Worm (Caenorhabditis elegans) whole organism, L2 larva: ENCODE results near the gene srh-281.

Experiments
- C34F6.9 ChIP-seq: fragments of 150-350 bp; optimal IDR thresholded peaks from 2 replicates; lab custom pipeline; 2014; ENCODE audit warnings: missing biosample characterization, missing genetic modification characterization
- F13H6.1 ChIP-seq: sonication (generic microtip); optimal IDR thresholded peaks from 2 replicates; lab custom pipeline; 2016; ENCODE audit warnings: missing genetic modification characterization, missing compliant biosample characterization
- R02D3.7 ChIP-seq: fragments of 150-350 bp; optimal IDR thresholded peaks from 2 replicates; lab custom pipeline; 2014; ENCODE audit warnings: missing biosample characterization, missing genetic modification characterization
- Y55F3AM.14 ChIP-seq: fragments of 200-800 bp; sonication (Bioruptor generic); optimal IDR thresholded peaks from 2 replicates; lab custom pipeline; 2018; ENCODE audit warnings: mild to moderate bottlenecking, missing genetic modification characterization, missing compliant biosample characterization
- ZK546.5 ChIP-seq: sonication (generic microtip); optimal IDR thresholded peaks from 2 replicates; lab custom pipeline; 2017; ENCODE audit warnings: missing biosample characterization, missing genetic modification characterization
- aly-2 ChIP-seq: fragments of 150-350 bp; optimal IDR thresholded peaks from 2 replicates; lab custom pipeline; 2014; ENCODE audit warnings: missing biosample characterization, missing genetic modification characterization
- ceh-16 ChIP-seq: fragments of 150-350 bp; optimal IDR thresholded peaks from 2 replicates; lab custom pipeline; 2014; ENCODE audit warnings: missing biosample characterization, missing genetic modification characterization
- ceh-82 ChIP-seq: fragments of 150-350 bp; optimal IDR thresholded peaks from 2 replicates; lab custom pipeline; 2014; ENCODE audit warnings: missing biosample characterization, missing genetic modification characterization
- crh-2 ChIP-seq: sonication (generic microtip); optimal IDR thresholded peaks from 2 replicates; lab custom pipeline; 2017; ENCODE audit warnings: missing biosample characterization, missing genetic modification characterization
- dmd-4 ChIP-seq: sonication (generic microtip); optimal IDR thresholded peaks from 2 replicates; lab custom pipeline; 2017; ENCODE audit warnings: missing biosample characterization, missing genetic modification characterization
- egl-27 ChIP-seq: sonication (generic microtip); optimal IDR thresholded peaks from 3 replicates; lab custom pipeline; 2017; ENCODE audit warnings: missing biosample characterization, missing genetic modification reagents, missing genetic modification characterization
- elt-3 ChIP-seq: sonication (generic microtip); optimal IDR thresholded peaks from 2 replicates; lab custom pipeline; 2017; ENCODE audit warnings: missing biosample characterization, missing genetic modification characterization
- fos-1 ChIP-seq: fragments of 150-350 bp; optimal IDR thresholded peaks from 2 replicates; lab custom pipeline; 2014; ENCODE audit warnings: missing biosample characterization, missing genetic modification characterization
- gmeb-1 ChIP-seq: fragments of 150-350 bp; optimal IDR thresholded peaks from 2 replicates; lab custom pipeline; 2014; ENCODE audit warnings: missing biosample characterization, missing genetic modification characterization
- lin-11 ChIP-seq: fragments of 150-350 bp; sonication (generic microtip); optimal IDR thresholded peaks from 2 replicates; lab custom pipeline; 2014; ENCODE audit warnings: missing biosample characterization, missing genetic modification characterization, inconsistent platforms, mixed read lengths
- mab-5 ChIP-seq: fragments of 150-350 bp; optimal IDR thresholded peaks from 2 replicates; lab custom pipeline; 2014; ENCODE audit warnings: missing biosample characterization, missing genetic modification characterization
- mbf-1 ChIP-seq: sonication (generic microtip); optimal IDR thresholded peaks from 2 replicates; lab custom pipeline; 2017; ENCODE audit warnings: missing biosample characterization, missing genetic modification characterization
- nhr-10 ChIP-seq: sonication (generic microtip); optimal IDR thresholded peaks from 2 replicates; lab custom pipeline; 2017; ENCODE audit warnings: missing biosample characterization, missing genetic modification characterization
- nhr-11 ChIP-seq: fragments of 150-350 bp; optimal IDR thresholded peaks from 2 replicates; lab custom pipeline; 2014; ENCODE audit warnings: missing biosample characterization, missing genetic modification characterization
- nhr-129 ChIP-seq: fragments of 150-350 bp; optimal IDR thresholded peaks from 2 replicates; lab custom pipeline; 2014; ENCODE audit warnings: missing biosample characterization, missing genetic modification characterization
- nhr-21 ChIP-seq: fragments of 150-350 bp; optimal IDR thresholded peaks from 2 replicates; lab custom pipeline; 2014; ENCODE audit warnings: missing biosample characterization, missing genetic modification characterization
- nhr-23 ChIP-seq: fragments of 150-350 bp; optimal IDR thresholded peaks from 2 replicates; lab custom pipeline; 2014; ENCODE audit warnings: missing biosample characterization, missing genetic modification reagents, missing genetic modification characterization
- nhr-25 ChIP-seq: fragments of 150-350 bp; sonication (generic microtip); optimal IDR thresholded peaks from 3 replicates; lab custom pipeline; 2014; ENCODE audit warnings: missing biosample characterization, missing genetic modification characterization
- nhr-6 ChIP-seq: fragments of 150-350 bp; optimal IDR thresholded peaks from 2 replicates; lab custom pipeline; 2014; ENCODE audit warnings: missing biosample characterization, missing genetic modification characterization
- nhr-77 ChIP-seq: fragments of 150-350 bp; optimal IDR thresholded peaks from 2 replicates; lab custom pipeline; 2014; ENCODE audit warnings: missing biosample characterization, missing genetic modification characterization
- peb-1 ChIP-seq: fragments of 150-350 bp; optimal IDR thresholded peaks from 2 replicates; lab custom pipeline; 2014; ENCODE audit warnings: missing biosample characterization, missing genetic modification characterization
- sem-4 ChIP-seq: fragments of 150-350 bp; optimal IDR thresholded peaks from 2 replicates; lab custom pipeline; 2014; ENCODE audit warnings: missing biosample characterization, missing genetic modification reagents, missing genetic modification characterization
- skn-1 ChIP-seq: sonication (generic microtip); optimal IDR thresholded peaks from 2 replicates; lab custom pipeline; 2017; ENCODE audit warnings: missing biosample characterization, missing genetic modification characterization
- sma-3 ChIP-seq: sonication (generic microtip); optimal IDR thresholded peaks from 2 replicates; lab custom pipeline; 2016; ENCODE audit warnings: missing genetic modification reagents, missing genetic modification characterization, missing compliant biosample characterization
- sma-9 ChIP-seq, 2 experiments: fragments of 150-350 bp in 1 of 2; sonication (generic microtip) in 1 of 2; optimal IDR thresholded peaks; 2 replicates each; lab custom pipeline; 2014 to 2016; ENCODE audit warnings: missing genetic modification characterization in 2 of 2, mild to moderate bottlenecking in 1 of 2, missing biosample characterization in 1 of 2, missing compliant biosample characterization in 1 of 2, missing genetic modification reagents in 1 of 2, moderate library complexity in 1 of 2
- unc-39 ChIP-seq: fragments of 150-350 bp; optimal IDR thresholded peaks from 2 replicates; lab custom pipeline; 2014; ENCODE audit warnings: missing biosample characterization, missing genetic modification characterization
- unc-55 ChIP-seq: fragments of 150-350 bp; sonication (generic microtip); optimal IDR thresholded peaks from 3 replicates; lab custom pipeline; 2014; ENCODE audit warnings: missing biosample characterization, missing genetic modification reagents, missing genetic modification characterization
- unc-62 ChIP-seq: fragments of 150-350 bp; optimal IDR thresholded peaks from 2 replicates; lab custom pipeline; 2014; ENCODE audit warnings: missing biosample characterization, missing genetic modification reagents, missing genetic modification characterization
- ztf-1 ChIP-seq: fragments of 200-800 bp; sonication (Bioruptor generic); conservative IDR thresholded peaks from 2 replicates; pipeline ENCODE4 v1.3.6; 2022; ENCODE audit warnings: missing genetic modification characterization, missing compliant biosample characterization

The srh-281 gene

ce11 chrV:16190485-16190884 is at the start of gene srh-281:
srh-281 (plus strand) TSS chrV:16190785.
- TF ChIP-seq nhr-21 (no peak), egl-27 (tag; lab: Kevin White, UChicago) (no peak), peb-1 (tag; lab: Kevin White, UChicago) (no peak), ceh-82 (tag; lab: Kevin White, UChicago) (no peak)

DNA sequence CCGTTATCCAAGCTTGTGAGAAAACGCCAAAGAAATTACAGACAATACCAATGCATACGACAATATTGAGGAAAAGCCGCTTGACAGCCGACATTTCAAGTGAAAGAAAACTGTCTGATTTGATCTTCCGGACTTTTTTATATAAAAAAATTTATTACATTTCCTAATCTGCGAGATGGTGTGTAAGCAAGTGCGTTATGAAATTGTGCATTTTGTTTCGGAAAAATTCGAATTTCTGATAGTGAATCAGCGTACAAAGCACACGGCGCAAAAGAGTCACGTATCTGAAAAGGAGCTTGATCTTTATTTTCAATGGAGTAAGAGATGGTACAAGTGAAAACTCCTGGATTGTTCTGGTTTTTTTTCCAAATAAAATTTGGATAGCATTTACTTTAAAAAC is 49.5 kb upstream of the srh-281 start, which contains the start of gene clc-32:
clc-32 (minus strand) TSS at position 101 of the 400 bp plus-strand sequence.
- TF ChIP-seq gmeb-1 (tag; lab: Kevin White, UChicago) (no peak), nhr-6 (tag; lab: Kevin White, UChicago) (no peak), mab-5 (tag; lab: Kevin White, UChicago) (no peak), R02D3.7 (no peak), F13H6.1 (tag; lab: Kevin White, UChicago) (no peak), elt-3 (tag; lab: Kevin White, UChicago) (no peak), skn-1 (no peak)

- TF ChIP-seq sem-4 (tag; lab: Kevin White, UChicago) (no peak), mbf-1 (tag; lab: Kevin White, UChicago) (no peak), Y55F3AM.14 (GFP tag; lab: Kevin White, UChicago) (no peak), crh-2 (no peak), C34F6.9 (tag; lab: Kevin White, UChicago) (no peak), R02D3.7 (no peak), nhr-21 (no peak), lin-11 (tag; lab: Kevin White, UChicago) (no peak), nhr-23 (tag; lab: Kevin White, UChicago) (no peak), unc-55 (no peak), ceh-16 (tag; lab: Kevin White, UChicago) (no peak), nhr-10 (tag; lab: Kevin White, UChicago) (no peak), ztf-1 (GFP tag; lab: Robert Waterston, UW) (no peak), ZK546.5 (no peak), nhr-25 (no peak), mab-5 (tag; lab: Kevin White, UChicago) (no peak), unc-39 (tag; lab: Kevin White, UChicago) (no peak), F13H6.1 (tag; lab: Kevin White, UChicago) (no peak), sma-3 (no peak), nhr-77 (tag; lab: Kevin White, UChicago) (no peak)
- TF ChIP-seq, all 48 proteins: peak for 0
These were observed 48.2 kb upstream of the srh-281 start, which contains the start of gene fbxa-18 for ce11 chrV:16142371-16142770. fbxa-18 (plus strand) TSS chrV:16142671.

ce11 chrV:16143066-16143581 is 47.5 kb upstream of the srh-281 start, which contains the start of gene fbxa-88:
fbxa-88 (minus strand) TSS chrV:16143116.
- TF ChIP-seq fos-1 (tag; lab: Kevin White, UChicago), result peak; percentile 77
- no peak for TF ChIP-seq nhr-77 (tag; lab: Kevin White, UChicago)
- TF ChIP-seq unc-62 (GFP tag; lab: Kevin White, UChicago), result no peak
- no peak for TF ChIP-seq aly-2 (tag; lab: Kevin White, UChicago)
- no peak for TF ChIP-seq nhr-129 (tag; lab: Kevin White, UChicago)
- TF ChIP-seq unc-55, result no peak
- TF ChIP-seq sma-9 (GFP tag; optimal IDR thresholded peaks at IDR 0.05; lab: Kevin White, UChicago), result peak; percentile 17
- TF ChIP-seq sma-9 (tag; optimal IDR thresholded peaks at IDR 0.05; lab: Kevin White, UChicago), result no peak

DNA sequence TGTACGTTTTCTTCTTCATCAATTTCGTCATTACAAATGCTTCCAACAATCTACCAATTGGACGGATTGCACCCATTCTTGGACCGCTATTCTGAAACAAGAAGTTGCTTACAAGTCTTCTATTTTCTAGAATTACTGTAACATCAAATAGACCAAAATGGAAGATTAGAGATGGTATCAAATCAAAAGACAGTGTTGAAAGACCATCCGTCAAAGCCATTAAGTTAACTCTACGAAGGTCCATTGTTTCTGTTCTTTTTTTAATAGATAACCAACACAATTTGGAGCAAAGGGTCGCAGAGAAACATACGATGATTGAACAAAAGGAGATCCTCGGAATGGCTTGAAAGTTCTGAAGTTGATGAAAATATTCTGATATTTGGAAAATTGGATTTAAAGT is 45.6 kb upstream of the srh-281 start:
- TF ChIP-seq ZK546.5 (no peak), nhr-11 (tag; lab: Kevin White, UChicago) (no peak), fos-1 (tag; lab: Kevin White, UChicago) (no peak), egl-27 (tag; lab: Kevin White, UChicago) (no peak), ceh-16 (tag; lab: Kevin White, UChicago) (no peak), unc-39 (tag; lab: Kevin White, UChicago) (no peak), nhr-25 (no peak), dmd-4 (tag; lab: Kevin White, UChicago) (no peak), ztf-1 (GFP tag; lab: Robert Waterston, UW) (no peak), C34F6.9 (tag; lab: Kevin White, UChicago) (no peak), nhr-129 (tag; lab: Kevin White, UChicago) (no peak)
- TF ChIP-seq, all 48 proteins: peak for 0
